Worm (Caenorhabditis elegans) whole organism, mixed stage, embryonic: ENCODE measurements around the gene col-165.

ENCODE experiments used
- ces-1 ChIP-seq: fragments of 150-350 bp; optimal IDR thresholded peaks from 2 replicates; lab custom pipeline; 2014; ENCODE audit warnings: missing biosample characterization, missing genetic modification reagents, missing genetic modification characterization
- elt-3 ChIP-seq: fragments of 150-350 bp; optimal IDR thresholded peaks from 2 replicates; lab custom pipeline; 2014; ENCODE audit warnings: missing biosample characterization, missing genetic modification characterization
- flh-1 ChIP-seq: fragments of 200-800 bp; sonication (Bioruptor generic); optimal IDR thresholded peaks from 2 replicates; lab custom pipeline; 2018; ENCODE audit warnings: mild to moderate bottlenecking, missing genetic modification characterization, moderate library complexity, missing compliant biosample characterization
- ham-2 ChIP-seq: fragments of 200-800 bp; sonication (Bioruptor generic); optimal IDR thresholded peaks from 2 replicates; lab custom pipeline; 2018; ENCODE audit warnings: mild to moderate bottlenecking, missing genetic modification characterization, missing compliant biosample characterization
- lin-13 ChIP-seq: fragments of 150-350 bp; optimal IDR thresholded peaks from 2 replicates; lab custom pipeline; 2014; ENCODE audit warnings: missing biosample characterization, missing genetic modification characterization
- mab-5 ChIP-seq: fragments of 150-350 bp; optimal IDR thresholded peaks from 2 replicates; lab custom pipeline; 2014; ENCODE audit warnings: missing biosample characterization, missing genetic modification characterization
- nhr-12 ChIP-seq: fragments of 150-350 bp; optimal IDR thresholded peaks from 2 replicates; lab custom pipeline; 2014; ENCODE audit warnings: missing biosample characterization, missing genetic modification characterization
- pha-4 ChIP-seq: fragments of 150-350 bp; optimal IDR thresholded peaks from 2 replicates; lab custom pipeline; 2018; ENCODE audit warnings: missing biosample characterization, missing genetic modification reagents, missing genetic modification characterization
- sem-2 ChIP-seq: fragments of 200-800 bp; sonication (Bioruptor generic); optimal IDR thresholded peaks from 2 replicates; lab custom pipeline; 2018; ENCODE audit warnings: mild to moderate bottlenecking, missing genetic modification characterization, missing compliant biosample characterization
- snpc-4 ChIP-seq: fragments of 150-350 bp; optimal IDR thresholded peaks from 2 replicates; lab custom pipeline; 2014; ENCODE audit warnings: missing biosample characterization, missing genetic modification characterization
- sptf-1 ChIP-seq: sonication (generic microtip); optimal IDR thresholded peaks from 2 replicates; lab custom pipeline; 2017; ENCODE audit warnings: mild to moderate bottlenecking, missing genetic modification characterization, moderate library complexity, missing compliant biosample characterization
- tbx-8 ChIP-seq: fragments of 200-800 bp; sonication (Bioruptor generic); optimal IDR thresholded peaks from 2 replicates; lab custom pipeline; 2018; ENCODE audit warnings: mild to moderate bottlenecking, missing genetic modification characterization, moderate library complexity, missing compliant biosample characterization
- zip-8 ChIP-seq: fragments of 150-350 bp; optimal IDR thresholded peaks from 2 replicates; lab custom pipeline; 2014; ENCODE audit warnings: missing biosample characterization, missing genetic modification characterization

DNA sequence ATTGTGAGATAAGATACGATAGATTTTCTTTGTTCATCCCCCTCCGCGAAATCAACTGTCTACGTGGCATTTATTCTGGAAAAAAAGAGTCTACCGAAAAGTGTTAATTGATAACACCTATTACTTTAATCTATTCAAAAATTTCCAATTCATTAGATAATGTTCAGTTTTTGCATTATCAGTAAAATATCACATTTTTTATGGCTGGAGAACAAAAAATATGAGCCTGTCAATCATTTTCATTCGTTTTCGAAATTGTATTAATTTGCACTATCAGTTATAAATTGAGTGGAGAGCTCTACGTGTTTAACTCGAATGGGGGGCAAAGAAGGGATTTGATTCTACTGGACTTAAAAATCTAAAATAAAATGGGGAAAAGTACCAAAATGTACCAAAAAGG, 5.6 kb downstream of the col-165 start:
- no peak for TF ChIP-seq lin-13 (tag; lab: Kevin White, UChicago)
- no peak for TF ChIP-seq sptf-1 (tag; lab: Kevin White, UChicago)
- no peak for TF ChIP-seq nhr-12 (tag; lab: Kevin White, UChicago)
- TF ChIP-seq flh-1 = no peak
- no peak for TF ChIP-seq ces-1 (GFP tag; lab: Kevin White, UChicago)
- TF ChIP-seq ham-2 (GFP tag; lab: Kevin White, UChicago) = no peak
- no peak for TF ChIP-seq snpc-4 (tag; lab: Kevin White, UChicago)
- no peak for TF ChIP-seq pha-4
- no peak for TF ChIP-seq tbx-8 (GFP tag; lab: Kevin White, UChicago)
- TF ChIP-seq sem-2 (GFP tag; lab: Kevin White, UChicago) = no peak
- TF ChIP-seq elt-3 (tag; lab: Kevin White, UChicago) = no peak
- no peak for TF ChIP-seq mab-5
- TF ChIP-seq zip-8 = no peak
